Worm (Caenorhabditis elegans) whole organism, L4 larva: Measurements from ENCODE around the gene str-101.

Source experiments
- lin-15B ChIP-seq: fragments of 150-350 bp; sonication (generic microtip); optimal IDR thresholded peaks from 3 replicates; lab custom pipeline; 2014; ENCODE audit warnings: missing biosample characterization, missing genetic modification characterization
- mep-1 ChIP-seq: fragments of 150-350 bp; sonication (generic microtip); optimal IDR thresholded peaks from 3 replicates; lab custom pipeline; 2014; ENCODE audit warnings: missing biosample characterization, missing genetic modification characterization
- unc-130 ChIP-seq: sonication (generic microtip); optimal IDR thresholded peaks from 2 replicates; lab custom pipeline; 2016; ENCODE audit warnings: missing genetic modification reagents, missing genetic modification characterization, missing compliant biosample characterization

DNA sequence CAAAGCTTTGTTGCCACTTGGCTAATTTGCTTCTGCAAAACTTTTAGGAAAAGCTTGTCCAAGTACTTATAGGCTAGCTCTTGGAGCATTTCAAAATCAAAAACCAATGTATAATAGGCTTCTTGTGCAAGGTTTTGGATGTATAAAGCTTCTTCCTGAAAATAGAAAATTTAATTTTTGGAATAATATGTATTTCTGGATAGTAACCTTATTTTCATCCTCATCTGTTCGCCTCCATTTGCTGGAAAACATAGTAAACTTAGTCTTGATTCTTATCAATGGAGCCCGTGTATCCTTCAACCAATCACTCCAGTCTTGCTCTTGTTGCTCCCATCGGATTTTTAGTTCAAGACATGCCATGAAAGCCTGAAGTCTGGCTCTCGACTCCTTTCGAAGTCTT is 4.9 kb upstream of the str-101 start, which contains the start of gene Y6E2A.4:
- TF ChIP-seq lin-15B (tag; lab: Kevin White, UChicago) (no peak), mep-1 (tag; lab: Kevin White, UChicago) (no peak), unc-130 (GFP tag; lab: Kevin White, UChicago) (no peak)
